Fruit fly (Drosophila melanogaster): Measurements from ENCODE around the gene CG45071.

Gene CG45071

DNA sequence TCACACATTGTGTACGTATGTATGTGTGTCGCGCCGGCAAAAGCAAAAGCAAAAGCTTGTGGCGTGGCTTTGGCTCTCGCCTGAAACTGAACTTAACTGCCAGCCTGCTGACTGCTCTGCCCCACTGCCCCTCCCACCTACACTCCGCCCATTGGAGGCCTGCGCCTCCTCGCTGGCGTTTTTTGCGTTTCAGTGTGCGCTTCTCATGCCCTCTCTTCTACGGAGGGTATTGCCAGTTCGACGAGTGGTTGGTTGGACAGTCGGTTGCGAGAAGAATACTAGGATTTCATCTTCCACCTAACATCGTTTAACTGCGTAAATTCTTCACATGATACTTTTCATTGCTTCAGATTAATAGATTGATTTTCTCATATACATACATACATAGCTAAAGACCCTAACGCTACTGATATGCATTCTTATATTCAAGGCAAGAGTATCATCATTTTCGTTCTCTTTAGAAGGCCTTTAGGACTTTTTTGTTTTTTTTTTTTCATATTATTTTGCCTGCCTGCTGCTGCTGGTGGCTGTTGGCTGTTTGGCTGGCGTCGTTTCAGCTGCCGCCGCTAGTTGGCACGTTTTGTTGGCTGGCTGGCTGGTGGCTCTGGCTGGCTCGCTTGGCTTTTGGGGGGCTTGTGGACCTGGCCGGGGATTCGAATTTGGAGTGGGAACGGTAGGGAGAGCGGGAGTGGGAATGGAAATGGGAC is 680 bp upstream of the CG45071 start (continued):
- TF ChIP-seq Abd-B (GFP tag; optimal IDR thresholded peaks at IDR 0.05) (no peak), Hr78 (GFP tag; optimal IDR thresholded peaks at IDR 0.05) (no peak), Rel (GFP tag; optimal IDR thresholded peaks at IDR 0.05) (no peak), Rel (tag; optimal IDR thresholded peaks at IDR 0.05) (no peak), Hnf4 (GFP tag; optimal IDR thresholded peaks at IDR 0.05) (peak; percentile 73), foxo (GFP tag; optimal IDR thresholded peaks at IDR 0.05) (peak; percentile 26 to 91), Vsx2 (GFP tag; optimal IDR thresholded peaks at IDR 0.05; ENCODE audit: partially characterized antibody) (no peak), CG32264 (GFP tag; optimal IDR thresholded peaks at IDR 0.05) (peak; percentile 88), pan (optimal IDR thresholded peaks at IDR 0.05) (no peak)

DNA sequence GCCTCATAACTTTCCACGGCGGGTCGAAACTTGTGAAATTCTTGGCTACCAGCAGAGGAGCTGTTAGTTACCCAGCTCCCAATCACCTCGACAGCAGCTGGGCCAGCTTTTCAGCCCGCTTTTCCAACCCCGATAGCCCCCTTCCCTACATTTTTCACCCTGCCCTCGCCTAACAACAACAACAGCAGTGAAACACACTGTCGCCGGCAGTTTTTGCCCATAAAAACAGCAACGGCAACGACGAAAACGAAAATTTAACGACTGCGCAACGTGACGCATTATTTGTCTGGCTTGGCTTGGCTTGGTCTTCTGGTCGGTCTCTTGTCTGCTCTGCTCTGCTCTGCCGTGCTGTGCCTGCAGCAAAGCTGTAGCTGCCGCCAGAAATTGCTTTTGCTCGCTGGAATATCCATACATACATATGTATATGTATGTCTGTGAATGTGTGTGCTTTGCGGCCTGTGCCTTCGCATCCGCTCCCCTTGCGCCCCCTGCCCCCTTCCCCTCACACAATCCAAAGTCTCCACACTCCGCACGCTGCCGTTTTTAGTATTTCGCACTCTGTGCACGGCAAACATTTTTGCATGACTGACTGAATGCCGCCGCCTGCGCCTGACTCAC is 1.6 kb downstream of the CG45071 start:
- TF ChIP-seq woc (GFP tag; optimal IDR thresholded peaks at IDR 0.05) (no peak), h (GFP tag; optimal IDR thresholded peaks at IDR 0.05) (no peak), dl (GFP tag; optimal IDR thresholded peaks at IDR 0.05; ENCODE audit: insufficient read depth in 1 of 2, partially characterized antibody in 2 of 2) (peak in 1 of 2 experiments; percentile 30), fru (GFP tag; optimal IDR thresholded peaks at IDR 0.05) (no peak), HLH106 (tag; optimal IDR thresholded peaks at IDR 0.05) (no peak), dmrt93B (GFP tag; optimal IDR thresholded peaks at IDR 0.05) (no peak), brk (GFP tag; optimal IDR thresholded peaks at IDR 0.05) (no peak), pan (optimal IDR thresholded peaks at IDR 0.05) (no peak), CrebA (GFP tag; optimal IDR thresholded peaks at IDR 0.05; ENCODE audit: borderline replicate concordance) (no peak), N (GFP tag; optimal IDR thresholded peaks at IDR 0.05) (no peak), CG9705 (GFP tag; optimal IDR thresholded peaks at IDR 0.05) (no peak), Dif (GFP tag; optimal IDR thresholded peaks at IDR 0.05; ENCODE audit: partially characterized antibody) (peak; percentile 47)

DNA sequence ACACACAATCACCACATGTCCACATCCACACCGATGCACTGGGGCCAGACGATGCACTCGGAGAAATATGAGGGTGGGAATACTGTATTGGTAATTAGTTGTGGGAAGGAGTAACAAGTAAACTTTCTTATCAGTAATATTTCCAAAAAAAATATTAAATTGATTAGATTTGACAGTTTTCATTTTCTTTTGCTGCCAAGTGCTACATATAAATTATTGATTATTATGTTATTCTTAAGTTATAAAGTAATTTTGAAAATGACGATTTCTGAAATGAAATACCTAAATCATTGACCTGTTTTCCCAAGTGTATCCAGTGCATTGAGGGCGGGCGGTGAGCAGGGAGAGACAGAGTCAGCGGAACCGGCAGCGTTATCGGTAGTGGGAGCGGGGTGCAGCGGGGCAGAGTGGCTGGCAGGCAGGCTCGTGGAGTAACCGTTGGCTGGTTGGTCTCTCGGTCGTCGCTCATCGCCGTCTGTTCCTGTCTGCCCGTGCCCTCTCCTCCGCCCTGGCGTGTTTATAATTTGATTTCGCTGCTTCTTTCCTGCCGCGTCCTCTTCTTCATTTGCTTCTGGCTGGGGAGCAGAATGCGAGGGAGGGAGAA is 2.2 kb downstream of the CG45071 start:
- TF ChIP-seq Hr78 (GFP tag; optimal IDR thresholded peaks at IDR 0.05) = no peak
- TF ChIP-seq CrebA (GFP tag; optimal IDR thresholded peaks at IDR 0.05; ENCODE audit: borderline replicate concordance) = no peak
- TF ChIP-seq tai (GFP tag; optimal IDR thresholded peaks at IDR 0.05) = peak; percentile 83
- TF ChIP-seq Dif (GFP tag; optimal IDR thresholded peaks at IDR 0.05; ENCODE audit: partially characterized antibody) = peak; percentile 12
- TF ChIP-seq foxo (GFP tag; optimal IDR thresholded peaks at IDR 0.05) = peak in 1 of 2 experiments; percentile 95
- peak; percentile 9 for TF ChIP-seq Hr83 (GFP tag; optimal IDR thresholded peaks at IDR 0.05; ENCODE audit: poor library complexity, severe bottlenecking)
- TF ChIP-seq Dfd (GFP tag; optimal IDR thresholded peaks at IDR 0.05) = no peak
- TF ChIP-seq OdsH (GFP tag; optimal IDR thresholded peaks at IDR 0.05) = peak; percentile 94
- peak; percentile 94 for TF ChIP-seq dmrt93B (GFP tag; optimal IDR thresholded peaks at IDR 0.05)
- no peak for TF ChIP-seq jim (GFP tag; optimal IDR thresholded peaks at IDR 0.05)
- TF ChIP-seq Mio (GFP tag; optimal IDR thresholded peaks at IDR 0.05) = peak; percentile 40
- TF ChIP-seq sage (GFP tag; optimal IDR thresholded peaks at IDR 0.05) = peak; percentile 61
- peak; percentile 97 for TF ChIP-seq Sp1 (GFP tag; optimal IDR thresholded peaks at IDR 0.05)
- TF ChIP-seq HLH106 (tag; optimal IDR thresholded peaks at IDR 0.05) = peak; percentile 96
- peak; percentile 93 for TF ChIP-seq rgr (GFP tag; optimal IDR thresholded peaks at IDR 0.05)
- TF ChIP-seq dsf (GFP tag; optimal IDR thresholded peaks at IDR 0.05; ENCODE audit: borderline replicate concordance) = peak; percentile 76
- no peak for TF ChIP-seq usp (GFP tag; optimal IDR thresholded peaks at IDR 0.05)
- TF ChIP-seq Myc (optimal IDR thresholded peaks at IDR 0.05) = no peak
- TF ChIP-seq CG9705 (GFP tag; optimal IDR thresholded peaks at IDR 0.05) = peak; percentile 92
- TF ChIP-seq Hnf4 (GFP tag; optimal IDR thresholded peaks at IDR 0.05) = peak; percentile 81
- no peak for TF ChIP-seq GATAd (GFP tag; optimal IDR thresholded peaks at IDR 0.05)
- TF ChIP-seq pan (optimal IDR thresholded peaks at IDR 0.05) = no peak
- TF ChIP-seq Jra (GFP tag; optimal IDR thresholded peaks at IDR 0.05) = peak; percentile 85
- peak; percentile 91 for TF ChIP-seq br (GFP tag; optimal IDR thresholded peaks at IDR 0.05)
- TF ChIP-seq ey (GFP tag; optimal IDR thresholded peaks at IDR 0.05) = peak; percentile 92
- TF ChIP-seq Rel (GFP tag; optimal IDR thresholded peaks at IDR 0.05) = peak; percentile 88
- TF ChIP-seq Rel (tag; optimal IDR thresholded peaks at IDR 0.05) = peak; percentile 47
- TF ChIP-seq fru (GFP tag; optimal IDR thresholded peaks at IDR 0.05) = peak; percentile 95
- TF ChIP-seq psq (GFP tag; optimal IDR thresholded peaks at IDR 0.05) = peak; percentile 96
- no peak for TF ChIP-seq Vsx2 (GFP tag; optimal IDR thresholded peaks at IDR 0.05; ENCODE audit: partially characterized antibody)
- no peak for TF ChIP-seq lola (GFP tag; optimal IDR thresholded peaks at IDR 0.05)
- no peak for TF ChIP-seq Abd-B (GFP tag; optimal IDR thresholded peaks at IDR 0.05)
- TF ChIP-seq CG32264 (GFP tag; optimal IDR thresholded peaks at IDR 0.05) = peak; percentile 72
- peak; percentile 94 for TF ChIP-seq h (GFP tag; optimal IDR thresholded peaks at IDR 0.05)
- peak; percentile 93 for TF ChIP-seq brk (GFP tag; optimal IDR thresholded peaks at IDR 0.05)
- no peak for TF ChIP-seq N (GFP tag; optimal IDR thresholded peaks at IDR 0.05)
- no peak for TF ChIP-seq sv (GFP tag; optimal IDR thresholded peaks at IDR 0.05)
- peak; percentile 97 for TF ChIP-seq woc (GFP tag; optimal IDR thresholded peaks at IDR 0.05)
- peak in 1 of 2 experiments; percentile 17 for TF ChIP-seq dl (GFP tag; optimal IDR thresholded peaks at IDR 0.05; ENCODE audit: insufficient read depth in 1 of 2, partially characterized antibody in 2 of 2)

Measured in whole organism, wandering third instar larva.